In genomic region chrII:12892407-12892806, ce11 we compare ENCODE assay signal across 5 worm cellular contexts.
A peak's percentile ranks its signal among the peaks of the same experiment; 100 is the strongest.
TF ChIP-seq lines count a peak whose summit lies in the region.

No protein-coding gene starts in this region.

TF ChIP-seq in whole organism, L1 larva, 84 proteins besides CTCF, POLR2A, EP300 and RAD21:
- peak; percentile 14 for TF ChIP-seq elt-2 (tag; optimal IDR thresholded peaks at IDR 0.05; lab: Kevin White, UChicago)
- no peak for TF ChIP-seq ceh-63 (GFP tag; optimal IDR thresholded peaks at IDR 0.05; lab: Kevin White, UChicago)

TF ChIP-seq in whole organism, L2 larva, 48 proteins besides CTCF, POLR2A, EP300 and RAD21:
- TF ChIP-seq ama-1 (optimal IDR thresholded peaks at IDR 0.05; lab: Kevin White, UChicago) = no peak
- no peak for TF ChIP-seq R02D3.7 (tag; optimal IDR thresholded peaks at IDR 0.05; lab: Kevin White, UChicago)
- no peak for TF ChIP-seq egl-27 (tag; optimal IDR thresholded peaks at IDR 0.05; lab: Kevin White, UChicago)
- peak; percentile 77 for TF ChIP-seq fos-1 (tag; optimal IDR thresholded peaks at IDR 0.05; lab: Kevin White, UChicago)
- no peak for TF ChIP-seq nhr-23 (tag; optimal IDR thresholded peaks at IDR 0.05; lab: Kevin White, UChicago)

TF ChIP-seq in whole organism, L3 larva, 47 proteins besides CTCF, POLR2A, EP300 and RAD21:
- TF ChIP-seq pha-4 (tag; optimal IDR thresholded peaks at IDR 0.05; lab: Kevin White, UChicago) = no peak
- no peak for TF ChIP-seq lin-15B (tag; optimal IDR thresholded peaks at IDR 0.05; lab: Kevin White, UChicago)
- TF ChIP-seq pqm-1 (tag; optimal IDR thresholded peaks at IDR 0.05; lab: Kevin White, UChicago) = peak; percentile 18
- TF ChIP-seq jun-1 (tag; optimal IDR thresholded peaks at IDR 0.05; lab: Kevin White, UChicago) = peak; percentile 26
- TF ChIP-seq ceh-9 (tag; optimal IDR thresholded peaks at IDR 0.05; lab: Kevin White, UChicago) = no peak
- TF ChIP-seq elt-2 (tag; optimal IDR thresholded peaks at IDR 0.05; lab: Kevin White, UChicago) = peak; percentile 57
- no peak for TF ChIP-seq fos-1 (tag; optimal IDR thresholded peaks at IDR 0.05; lab: Kevin White, UChicago)

TF ChIP-seq in whole organism, L4 larva, 104 proteins besides CTCF, POLR2A, EP300 and RAD21:
- TF ChIP-seq T20F7.1 (GFP tag; optimal IDR thresholded peaks at IDR 0.05; lab: Kevin White, UChicago) = no peak
- no peak for TF ChIP-seq tra-1 (GFP tag; IDR thresholded peaks at IDR 0.05; lab: Robert Waterston, UW)
- peak; percentile 27 for TF ChIP-seq hlh-11 (tag; optimal IDR thresholded peaks at IDR 0.05; lab: Kevin White, UChicago)
- TF ChIP-seq nhr-42 (GFP tag; IDR thresholded peaks at IDR 0.05; lab: Robert Waterston, UW) = no peak
- no peak for TF ChIP-seq ceh-20 (GFP tag; IDR thresholded peaks at IDR 0.05; lab: Robert Waterston, UW)
- no peak for TF ChIP-seq saeg-2 (GFP tag; IDR thresholded peaks at IDR 0.05; lab: Robert Waterston, UW)
- no peak for TF ChIP-seq hlh-30 (tag; optimal IDR thresholded peaks at IDR 0.05; lab: Kevin White, UChicago; ENCODE audit: insufficient read depth)
- TF ChIP-seq ceh-28 (tag; optimal IDR thresholded peaks at IDR 0.05; lab: Kevin White, UChicago) = no peak
- no peak for TF ChIP-seq ztf-11 (tag; optimal IDR thresholded peaks at IDR 0.05; lab: Kevin White, UChicago)
- no peak for TF ChIP-seq lin-1 (GFP tag; IDR thresholded peaks at IDR 0.05; lab: Robert Waterston, UW)
- TF ChIP-seq F37D6.2 (tag; optimal IDR thresholded peaks at IDR 0.05; lab: Kevin White, UChicago) = no peak
- TF ChIP-seq nhr-111 (GFP tag; optimal IDR thresholded peaks at IDR 0.05; lab: Kevin White, UChicago) = no peak
- no peak for TF ChIP-seq ctbp-1 (GFP tag; IDR thresholded peaks at IDR 0.05; lab: Robert Waterston, UW)
- TF ChIP-seq F44E2.7 (GFP tag; IDR thresholded peaks at IDR 0.05; lab: Robert Waterston, UW) = no peak
- TF ChIP-seq egl-27 (tag; optimal IDR thresholded peaks at IDR 0.05; lab: Kevin White, UChicago) = no peak
- TF ChIP-seq dmd-6 (GFP tag; IDR thresholded peaks at IDR 0.05; lab: Robert Waterston, UW) = peak; percentile 26; the same call in 1 of the 2 replicates
- TF ChIP-seq nhr-6 (tag; optimal IDR thresholded peaks at IDR 0.05; lab: Kevin White, UChicago) = no peak
- TF ChIP-seq dmd-8 (GFP tag; IDR thresholded peaks at IDR 0.05; lab: Robert Waterston, UW) = no peak
- TF ChIP-seq fkh-10 (GFP tag; optimal IDR thresholded peaks at IDR 0.05; lab: Kevin White, UChicago) = no peak
- TF ChIP-seq Y105C5A.15 (GFP tag; IDR thresholded peaks at IDR 0.05; lab: Robert Waterston, UW) = no peak
- peak; percentile 56 for TF ChIP-seq nhr-102 (tag; optimal IDR thresholded peaks at IDR 0.05; lab: Kevin White, UChicago)
- no peak for TF ChIP-seq daf-16 (GFP tag; optimal IDR thresholded peaks at IDR 0.05; lab: Kevin White, UChicago)
- peak; percentile 88 for TF ChIP-seq daf-16 (tag; optimal IDR thresholded peaks at IDR 0.05; lab: Kevin White, UChicago)
- TF ChIP-seq nhr-25 (tag; optimal IDR thresholded peaks at IDR 0.05; lab: Kevin White, UChicago; ENCODE audit: borderline replicate concordance, insufficient read depth) = no peak
- no peak for TF ChIP-seq lin-39 (tag; optimal IDR thresholded peaks at IDR 0.05; lab: Kevin White, UChicago)
- TF ChIP-seq nhr-77 (tag; optimal IDR thresholded peaks at IDR 0.05; lab: Kevin White, UChicago) = no peak
- no peak for TF ChIP-seq skn-1 (tag; optimal IDR thresholded peaks at IDR 0.05; lab: Kevin White, UChicago)
- TF ChIP-seq php-3 (GFP tag; IDR thresholded peaks at IDR 0.05; lab: Robert Waterston, UW) = peak; percentile 88
- TF ChIP-seq lir-3 (tag; optimal IDR thresholded peaks at IDR 0.05; lab: Kevin White, UChicago) = no peak
- no peak for TF ChIP-seq mxl-3 (GFP tag; optimal IDR thresholded peaks at IDR 0.05; lab: Kevin White, UChicago)
- TF ChIP-seq nhr-28 (tag; optimal IDR thresholded peaks at IDR 0.05; lab: Kevin White, UChicago) = peak; percentile 74
- TF ChIP-seq ztf-7 (tag; optimal IDR thresholded peaks at IDR 0.05; lab: Kevin White, UChicago) = no peak
- TF ChIP-seq pqm-1 (tag; optimal IDR thresholded peaks at IDR 0.05; lab: Kevin White, UChicago) = peak; percentile 74
- no peak for TF ChIP-seq nhr-237 (tag; optimal IDR thresholded peaks at IDR 0.05; lab: Kevin White, UChicago)
- TF ChIP-seq Y75B8A.6 (GFP tag; IDR thresholded peaks at IDR 0.05; lab: Robert Waterston, UW) = no peak
- no peak for TF ChIP-seq hmg-1.1 (GFP tag; IDR thresholded peaks at IDR 0.05; lab: Robert Waterston, UW)
- no peak for TF ChIP-seq daf-12 (tag; optimal IDR thresholded peaks at IDR 0.05; lab: Kevin White, UChicago)

TF ChIP-seq in whole organism, young adult, 124 proteins besides CTCF, POLR2A, EP300 and RAD21:
- TF ChIP-seq sea-2 (GFP tag; IDR thresholded peaks at IDR 0.05; lab: Robert Waterston, UW) (no peak), nhr-80 (tag; optimal IDR thresholded peaks at IDR 0.05; lab: Kevin White, UChicago) (peak; percentile 39), rpc-1 (optimal IDR thresholded peaks at IDR 0.05; lab: Kevin White, UChicago) (no peak), rpc-1 (tag; optimal IDR thresholded peaks at IDR 0.05; lab: Kevin White, UChicago) (no peak), lir-1 (GFP tag; conservative IDR thresholded peaks at IDR 0.05; lab: Robert Waterston, UW) (no peak), unc-130 (GFP tag; optimal IDR thresholded peaks at IDR 0.05; lab: Kevin White, UChicago) (no peak), C17E4.6 (GFP tag; IDR thresholded peaks at IDR 0.05; lab: Robert Waterston, UW) (no peak), unc-62 (GFP tag; optimal IDR thresholded peaks at IDR 0.05; lab: Kevin White, UChicago) (peak; percentile 1), snpc-4 (GFP tag; optimal IDR thresholded peaks at IDR 0.05; lab: Kevin White, UChicago) (no peak), snpc-4 (tag; optimal IDR thresholded peaks at IDR 0.05; lab: Kevin White, UChicago) (peak in 1 of 4 experiments; percentile 36)
